Worm (Caenorhabditis elegans) whole organism, early embryonic: ENCODE measurements around the gene F28A10.8.
"Not testable (repeated sequence)": the region's sequence is repeated elsewhere in the genome, so short reads cannot be mapped to it uniquely, and the experiment has no call there.

Source experiments
- B0310.2 ChIP-seq: sonication (generic microtip); optimal IDR thresholded peaks from 2 replicates; lab custom pipeline; 2016; ENCODE audit warnings: mild to moderate bottlenecking, missing genetic modification characterization, missing compliant biosample characterization
- F13C5.2 ChIP-seq: sonication (generic microtip); optimal IDR thresholded peaks from 2 replicates; lab custom pipeline; 2017; ENCODE audit warnings: mild to moderate bottlenecking, missing genetic modification characterization, inconsistent platforms, missing compliant biosample characterization
- aly-1 ChIP-seq: sonication (generic microtip); optimal IDR thresholded peaks from 2 replicates; lab custom pipeline; 2016; ENCODE audit warnings: missing genetic modification characterization, missing compliant biosample characterization
- ama-1 ChIP-seq: fragments of 150-350 bp; optimal IDR thresholded peaks from 2 replicates; lab custom pipeline; 2014
- ceh-13 ChIP-seq: fragments of 200-800 bp; sonication (Bioruptor generic); optimal IDR thresholded peaks from 2 replicates; lab custom pipeline; 2018; ENCODE audit warnings: mild to moderate bottlenecking, missing genetic modification characterization, missing compliant biosample characterization
- ceh-36 ChIP-seq: sonication (generic microtip); optimal IDR thresholded peaks from 2 replicates; lab custom pipeline; 2016; ENCODE audit warnings: missing genetic modification characterization, inconsistent platforms, missing compliant biosample characterization
- ets-7 ChIP-seq: sonication (generic microtip); optimal IDR thresholded peaks from 2 replicates; lab custom pipeline; 2016; ENCODE audit warnings: missing genotype, missing genetic modification characterization, missing compliant biosample characterization
- flt-1 ChIP-seq: fragments of 200-800 bp; sonication (Bioruptor generic); IDR thresholded peaks from 2 replicates; pipeline ENCODE4 v1.3.6; 2022; ENCODE audit warnings: missing genetic modification characterization, missing compliant biosample characterization
- hmbx-1 ChIP-seq: sonication (generic microtip); optimal IDR thresholded peaks from 2 replicates; lab custom pipeline; 2016; ENCODE audit warnings: mild to moderate bottlenecking, missing genetic modification characterization, missing compliant biosample characterization
- hmg-4 ChIP-seq: fragments of 200-800 bp; sonication (Bioruptor generic); optimal IDR thresholded peaks from 2 replicates; lab custom pipeline; 2018; ENCODE audit warnings: mild to moderate bottlenecking, missing genetic modification characterization, missing compliant biosample characterization
- hnd-1 ChIP-seq: sonication (generic microtip); optimal IDR thresholded peaks from 2 replicates; lab custom pipeline; 2016; ENCODE audit warnings: missing genetic modification characterization, missing compliant biosample characterization
- pes-1 ChIP-seq: fragments of 200-800 bp; sonication (Bioruptor generic); IDR thresholded peaks from 2 replicates; pipeline ENCODE4 v1.3.6; 2022; ENCODE audit warnings: missing genetic modification reagents, missing genetic modification characterization, missing compliant biosample characterization
- scrt-1 ChIP-seq: fragments of 200-800 bp; sonication (Bioruptor generic); IDR thresholded peaks from 2 replicates; pipeline ENCODE4 v1.3.6; 2022; ENCODE audit warnings: missing genetic modification characterization, missing compliant biosample characterization
- sea-1 ChIP-seq: fragments of 200-800 bp; sonication (Bioruptor generic); conservative IDR thresholded peaks from 2 replicates; pipeline ENCODE4 v1.3.6; 2022; ENCODE audit warnings: missing genetic modification characterization, missing compliant biosample characterization
- tbx-11 ChIP-seq: fragments of 200-800 bp; sonication (Bioruptor generic); IDR thresholded peaks from 2 replicates; pipeline ENCODE4 v1.3.6; 2022; ENCODE audit warnings: missing genetic modification characterization, missing compliant biosample characterization
- tbx-37 ChIP-seq: fragments of 200-800 bp; sonication (Bioruptor generic); conservative IDR thresholded peaks from 2 replicates; pipeline ENCODE4 v1.3.6; 2022; ENCODE audit warnings: missing genetic modification reagents, missing genetic modification characterization, missing compliant biosample characterization
- tra-4 ChIP-seq: sonication (generic microtip); optimal IDR thresholded peaks from 2 replicates; lab custom pipeline; 2017; ENCODE audit warnings: missing genetic modification characterization, missing compliant biosample characterization

Gene F28A10.8

ce11 chrII:822730-823129 lies 15.6 kb downstream of the F28A10.8 start, which contains the start of gene msrp-4:
TSS of gene msrp-4 (minus strand) at chrII:822830.
- TF ChIP-seq hmg-4 (GFP tag; lab: Kevin White, UChicago); scrt-1; aly-1: not testable (repeated sequence)

- TF ChIP-seq aly-1 (no peak), flt-1 (GFP tag; lab: Robert Waterston, UW) (no peak), tra-4 (tag; lab: Kevin White, UChicago) (no peak), hmbx-1 (tag; lab: Kevin White, UChicago) (no peak)
Observed at ce11 chrII:821514-821913, 16.8 kb downstream of the F28A10.8 start, which contains the start of gene F46F5.8. TSS of gene F46F5.8 (minus strand) at chrII:821614.

- no peak for TF ChIP-seq ets-7 (tag; lab: Kevin White, UChicago)
- TF ChIP-seq pes-1 = no peak
Observed at ce11 chrII:820519-820918, 17.8 kb downstream of the F28A10.8 start, which contains the start of gene F46F5.7. TSS of gene F46F5.7 (minus strand) at chrII:820619.

- TF ChIP-seq sea-1 (GFP tag; lab: Robert Waterston, UW) (no peak), ceh-36 (tag; lab: Kevin White, UChicago) (no peak)
Observed at ce11 chrII:814737-815136, 23.6 kb downstream of the F28A10.8 start, which contains the start of gene msrp-3. TSS of gene msrp-3 (minus strand) at chrII:814837.

ce11 chrII:812917-813316 lies 25.4 kb downstream of the F28A10.8 start, which contains the start of gene F46F5.5:
TSS of gene F46F5.5 (minus strand) at chrII:813017.
- TF ChIP-seq ceh-13 (no peak), flt-1 (GFP tag; lab: Robert Waterston, UW) (no peak), tbx-11 (no peak), ets-7 (tag; lab: Kevin White, UChicago) (no peak), ama-1 (lab: Kevin White, UChicago) (no peak), hmg-4 (GFP tag; lab: Kevin White, UChicago) (no peak), B0310.2 (tag; lab: Kevin White, UChicago) (no peak), tbx-37 (GFP tag; lab: Robert Waterston, UW) (no peak), ceh-36 (tag; lab: Kevin White, UChicago) (no peak), scrt-1 (no peak)

- TF ChIP-seq hmbx-1 (tag; lab: Kevin White, UChicago) = no peak
- TF ChIP-seq tra-4 (tag; lab: Kevin White, UChicago) = no peak
Observed at ce11 chrII:808457-808856, 29.9 kb downstream of the F28A10.8 start, which contains the start of gene F46F5.11. TSS of gene F46F5.11 (plus strand) at chrII:808757.

ce11 chrII:803009-803408 lies 35.3 kb downstream of the F28A10.8 start, which contains the start of gene F46F5.13:
TSS of gene F46F5.13 (plus strand) at chrII:803309.
- TF ChIP-seq B0310.2 (tag; lab: Kevin White, UChicago) = no peak
- TF ChIP-seq scrt-1 = no peak
- no peak for TF ChIP-seq aly-1
- no peak for TF ChIP-seq pes-1
- no peak for TF ChIP-seq ama-1 (lab: Kevin White, UChicago)
- TF ChIP-seq ceh-13 = no peak
- no peak for TF ChIP-seq tbx-37 (GFP tag; lab: Robert Waterston, UW)
- TF ChIP-seq hmg-4 (GFP tag; lab: Kevin White, UChicago) = no peak
- TF ChIP-seq F13C5.2 (tag; lab: Kevin White, UChicago) = no peak
- TF ChIP-seq sea-1 (GFP tag; lab: Robert Waterston, UW) = no peak
- no peak for TF ChIP-seq flt-1 (GFP tag; lab: Robert Waterston, UW)
- no peak for TF ChIP-seq tbx-11
- TF ChIP-seq tra-4 (tag; lab: Kevin White, UChicago) = no peak
- TF ChIP-seq hmbx-1 (tag; lab: Kevin White, UChicago) = no peak
- TF ChIP-seq ceh-36 (tag; lab: Kevin White, UChicago) = no peak
- no peak for TF ChIP-seq hnd-1
- no peak for TF ChIP-seq ets-7 (tag; lab: Kevin White, UChicago)

ce11 chrII:799700-800099 lies 38.6 kb downstream of the F28A10.8 start, which contains the start of gene F46F5.14:
TSS of gene F46F5.14 (plus strand) at chrII:800000.
- TF ChIP-seq scrt-1 = no peak
- TF ChIP-seq aly-1 = no peak
- TF ChIP-seq ets-7 (tag; lab: Kevin White, UChicago) = no peak
- no peak for TF ChIP-seq F13C5.2 (tag; lab: Kevin White, UChicago)
- no peak for TF ChIP-seq sea-1 (GFP tag; lab: Robert Waterston, UW)
- TF ChIP-seq ama-1 (lab: Kevin White, UChicago) = no peak
- TF ChIP-seq tbx-11 = no peak
- TF ChIP-seq tbx-37 (GFP tag; lab: Robert Waterston, UW) = no peak
- TF ChIP-seq ceh-36 (tag; lab: Kevin White, UChicago) = no peak

- TF ChIP-seq B0310.2 (tag; lab: Kevin White, UChicago) (no peak), pes-1 (no peak), hmg-4 (GFP tag; lab: Kevin White, UChicago) (no peak), tbx-37 (GFP tag; lab: Robert Waterston, UW) (no peak), hmbx-1 (tag; lab: Kevin White, UChicago) (no peak), ama-1 (lab: Kevin White, UChicago) (no peak), flt-1 (GFP tag; lab: Robert Waterston, UW) (no peak), hnd-1 (no peak), ceh-36 (tag; lab: Kevin White, UChicago) (no peak), aly-1 (no peak), tbx-11 (no peak), tra-4 (tag; lab: Kevin White, UChicago) (no peak), F13C5.2 (tag; lab: Kevin White, UChicago) (no peak), ceh-13 (no peak), scrt-1 (no peak), ets-7 (tag; lab: Kevin White, UChicago) (no peak), sea-1 (GFP tag; lab: Robert Waterston, UW) (no peak)
Observed at ce11 chrII:797445-797844, 40.9 kb downstream of the F28A10.8 start.
